Worm (Caenorhabditis elegans): ENCODE measurements around the gene egg-1.

egg-1 gene

DNA sequence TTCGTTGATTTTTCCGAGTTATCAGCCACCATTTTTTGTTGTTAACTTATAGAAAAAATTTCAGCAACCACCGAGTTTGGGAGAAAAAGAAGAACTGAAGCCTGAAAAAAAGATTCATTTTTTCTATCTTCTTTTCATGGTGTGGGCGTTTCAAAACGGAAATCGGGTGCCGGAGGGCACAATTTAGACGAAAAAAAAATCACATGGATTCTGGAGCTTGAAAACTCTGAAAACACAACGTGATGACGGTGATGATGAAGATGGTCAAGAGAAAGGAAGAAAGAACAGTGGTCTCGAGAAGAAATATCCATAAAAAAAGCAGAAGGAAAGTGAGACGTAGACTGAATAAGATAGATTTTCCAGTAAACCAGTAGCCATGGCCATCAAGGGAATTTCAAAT is 44.0 kb upstream of the egg-1 start, which contains the start of gene rcan-1:
Gene rcan-1, minus strand, starts transcription at position 101 of the 400 bp plus-strand sequence.
- TF ChIP-seq F10E7.11 (tag; optimal IDR thresholded peaks at IDR 0.05) (no peak), lin-54 (GFP tag; optimal IDR thresholded peaks at IDR 0.05) (no peak), egl-18 (GFP tag; IDR thresholded peaks at IDR 0.05) (no peak), nhr-90 (tag; optimal IDR thresholded peaks at IDR 0.05) (no peak), somi-1 (GFP tag; optimal IDR thresholded peaks at IDR 0.05) (no peak), sptf-2 (GFP tag; optimal IDR thresholded peaks at IDR 0.05) (no peak), madf-10 (tag; optimal IDR thresholded peaks at IDR 0.05) (no peak), ztf-28 (GFP tag; IDR thresholded peaks at IDR 0.05) (no peak), snpc-4 (GFP tag; optimal IDR thresholded peaks at IDR 0.05) (no peak), snpc-4 (tag; optimal IDR thresholded peaks at IDR 0.05) (no peak), ztf-3 (GFP tag; optimal IDR thresholded peaks at IDR 0.05) (no peak), hmg-1.2 (GFP tag; IDR thresholded peaks at IDR 0.05) (no peak)

ce11 chrIII:5688246-5688645 is 39.7 kb upstream of the egg-1 start:
- TF ChIP-seq hmg-1.2 (GFP tag; IDR thresholded peaks at IDR 0.05) (peak; percentile 44; the same call in 1 of the 2 replicates), snpc-1.1 (tag; optimal IDR thresholded peaks at IDR 0.05; ENCODE audit: insufficient read depth) (no peak), snpc-4 (GFP tag; optimal IDR thresholded peaks at IDR 0.05) (no peak), snpc-4 (tag; optimal IDR thresholded peaks at IDR 0.05) (no peak), K12H6.12 (tag; optimal IDR thresholded peaks at IDR 0.05) (peak; percentile 47), attf-3 (GFP tag; conservative IDR thresholded peaks at IDR 0.05) (0 out of 2 replicates have a peak, but pooled peaks have one; percentile 13), hlh-26 (GFP tag; conservative IDR thresholded peaks at IDR 0.05) (no peak), F37B4.10 (GFP tag; IDR thresholded peaks at IDR 0.05) (no peak), mel-28 (tag; optimal IDR thresholded peaks at IDR 0.05; ENCODE audit: borderline replicate concordance) (no peak), Y67H2A.10 (GFP tag; conservative IDR thresholded peaks at IDR 0.05) (no peak), ztf-22 (GFP tag; optimal IDR thresholded peaks at IDR 0.05) (no peak), ztf-25 (GFP tag; IDR thresholded peaks at IDR 0.05) (no peak), bed-2 (GFP tag; IDR thresholded peaks at IDR 0.05) (no peak), mes-4 (tag; optimal IDR thresholded peaks at IDR 0.05) (no peak), rpc-1 (optimal IDR thresholded peaks at IDR 0.05) (no peak), rpc-1 (tag; optimal IDR thresholded peaks at IDR 0.05) (no peak), pha-4 (tag; optimal IDR thresholded peaks at IDR 0.05) (no peak), attf-5 (GFP tag; optimal IDR thresholded peaks at IDR 0.05) (peak; percentile 5), madf-3 (GFP tag; IDR thresholded peaks at IDR 0.05) (no peak), aptf-2 (GFP tag; conservative IDR thresholded peaks at IDR 0.05) (no peak), hmg-20 (GFP tag; IDR thresholded peaks at IDR 0.05) (no peak), hsf-1 (GFP tag; IDR thresholded peaks at IDR 0.05) (no peak), dpl-1 (GFP tag; optimal IDR thresholded peaks at IDR 0.05) (no peak), zim-3 (tag; optimal IDR thresholded peaks at IDR 0.05) (no peak), Y95B8A.8 (GFP tag; IDR thresholded peaks at IDR 0.05) (no peak), lin-26 (GFP tag; IDR thresholded peaks at IDR 0.05) (no peak), ceh-40 (GFP tag; IDR thresholded peaks at IDR 0.05) (no peak), ZK185.1 (tag; optimal IDR thresholded peaks at IDR 0.05; ENCODE audit: poor library complexity, severe bottlenecking) (peak; percentile 6), atf-7 (tag; optimal IDR thresholded peaks at IDR 0.05) (no peak), aptf-3 (GFP tag; IDR thresholded peaks at IDR 0.05) (no peak), cebp-1 (GFP tag; IDR thresholded peaks at IDR 0.05) (no peak), cebp-1 (tag; optimal IDR thresholded peaks at IDR 0.05) (peak; percentile 67), bed-1 (GFP tag; IDR thresholded peaks at IDR 0.05) (no peak), C06A6.2 (GFP tag; conservative IDR thresholded peaks at IDR 0.05) (no peak), tlf-1 (GFP tag; optimal IDR thresholded peaks at IDR 0.05) (no peak), cebp-2 (GFP tag; IDR thresholded peaks at IDR 0.05) (no peak), let-607 (tag; optimal IDR thresholded peaks at IDR 0.05) (no peak), pbrm-1 (GFP tag; IDR thresholded peaks at IDR 0.05) (no peak), nhr-80 (tag; optimal IDR thresholded peaks at IDR 0.05) (peak; percentile 40)
